Worm (Caenorhabditis elegans): ENCODE data around the gene unc-132.

- TF ChIP-seq ceh-36 (tag; optimal IDR thresholded peaks at IDR 0.05) (peak; percentile 14), tra-4 (tag; optimal IDR thresholded peaks at IDR 0.05) (no peak), ama-1 (optimal IDR thresholded peaks at IDR 0.05) (no peak), hmg-4 (GFP tag; optimal IDR thresholded peaks at IDR 0.05) (no peak), tbx-11 (GFP tag; IDR thresholded peaks at IDR 0.05) (no peak), hnd-1 (tag; optimal IDR thresholded peaks at IDR 0.05) (no peak), flt-1 (GFP tag; IDR thresholded peaks at IDR 0.05) (no peak), ets-7 (tag; optimal IDR thresholded peaks at IDR 0.05) (no peak), sea-1 (GFP tag; conservative IDR thresholded peaks at IDR 0.05) (no peak), pes-1 (GFP tag; IDR thresholded peaks at IDR 0.05) (no peak)
These were observed 26.0 kb downstream of the unc-132 start for ce11 chrV:3712955-3713354.

Measured in whole organism, early embryonic.